Worm (Caenorhabditis elegans) whole organism, mixed stage, embryonic: ENCODE results near the gene str-31.

ENCODE experiments used
- blmp-1 ChIP-seq: fragments of 150-350 bp; optimal IDR thresholded peaks from 2 replicates; lab custom pipeline; 2014; ENCODE audit warnings: missing biosample characterization, missing genetic modification characterization
- ceh-43 ChIP-seq: fragments of 200-800 bp; sonication (Bioruptor generic); optimal IDR thresholded peaks from 2 replicates; lab custom pipeline; 2018; ENCODE audit warnings: mild to moderate bottlenecking, missing genetic modification characterization, moderate library complexity, missing compliant biosample characterization
- cnd-1 ChIP-seq: fragments of 200-800 bp; sonication (Bioruptor generic); optimal IDR thresholded peaks from 2 replicates; lab custom pipeline; 2018; ENCODE audit warnings: mild to moderate bottlenecking, missing genetic modification characterization, missing compliant biosample characterization
- lsy-2 ChIP-seq: fragments of 150-350 bp; optimal IDR thresholded peaks from 2 replicates; lab custom pipeline; 2014; ENCODE audit warnings: missing biosample characterization, missing genetic modification characterization
- mep-1 ChIP-seq: fragments of 150-350 bp; optimal IDR thresholded peaks from 2 replicates; lab custom pipeline; 2017; ENCODE audit warnings: missing biosample characterization, missing genetic modification reagents, missing genetic modification characterization, inconsistent platforms
- pha-4 ChIP-seq: fragments of 150-350 bp; optimal IDR thresholded peaks from 2 replicates; lab custom pipeline; 2018; ENCODE audit warnings: missing biosample characterization, missing genetic modification reagents, missing genetic modification characterization
- sem-2 ChIP-seq: fragments of 200-800 bp; sonication (Bioruptor generic); optimal IDR thresholded peaks from 2 replicates; lab custom pipeline; 2018; ENCODE audit warnings: mild to moderate bottlenecking, missing genetic modification characterization, missing compliant biosample characterization
- unc-62 ChIP-seq: fragments of 150-350 bp; optimal IDR thresholded peaks from 2 replicates; lab custom pipeline; 2014; ENCODE audit warnings: missing biosample characterization, missing genetic modification reagents, missing genetic modification characterization
- ztf-11 ChIP-seq: fragments of 150-350 bp; optimal IDR thresholded peaks from 2 replicates; lab custom pipeline; 2014; ENCODE audit warnings: missing biosample characterization, missing genetic modification characterization

- TF ChIP-seq cnd-1 (tag; lab: Kevin White, UChicago) = no peak
- TF ChIP-seq unc-62 = no peak
- TF ChIP-seq ztf-11 (tag; lab: Kevin White, UChicago) = no peak
- no peak for TF ChIP-seq pha-4
- TF ChIP-seq ceh-43 = no peak
- no peak for TF ChIP-seq mep-1 (tag; lab: Kevin White, UChicago)
- no peak for TF ChIP-seq blmp-1 (tag; lab: Kevin White, UChicago)
- TF ChIP-seq sem-2 (GFP tag; lab: Kevin White, UChicago) = no peak
- TF ChIP-seq lsy-2 (tag; lab: Kevin White, UChicago) = no peak
Observed at ce11 chrV:7551821-7552220, 43.4 kb upstream of the str-31 start, which contains the start of gene F19F10.3.
